Worm (Caenorhabditis elegans) whole organism, young adult: ENCODE results near the gene srr-10.
A peak's percentile ranks its signal among the peaks of the same experiment; 100 is the strongest.

Experiments
- B0019.2 ChIP-seq: fragments of 200-800 bp; sonication (Bioruptor generic); conservative IDR thresholded peaks from 2 replicates; pipeline ENCODE4 v1.3.6; 2022; ENCODE audit warnings: missing genetic modification reagents, missing genetic modification characterization, missing compliant biosample characterization
- B0035.1 ChIP-seq: sonication (generic microtip); optimal IDR thresholded peaks from 2 replicates; lab custom pipeline; 2016; ENCODE audit warnings: missing genetic modification characterization, mild to moderate bottlenecking, missing compliant biosample characterization, missing genotype, missing genetic modification reagents
- F57C9.4 ChIP-seq: sonication (generic microtip); optimal IDR thresholded peaks from 2 replicates; lab custom pipeline; 2017; ENCODE audit warnings: mild to moderate bottlenecking, missing genetic modification characterization, missing compliant biosample characterization
- K12H6.12 ChIP-seq: fragments of 200-800 bp; sonication (Bioruptor generic); optimal IDR thresholded peaks from 2 replicates; lab custom pipeline; 2018; ENCODE audit warnings: mild to moderate bottlenecking, missing genetic modification characterization, missing compliant biosample characterization
- T26A5.8 ChIP-seq: sonication (generic microtip); optimal IDR thresholded peaks from 2 replicates; lab custom pipeline; 2016; ENCODE audit warnings: missing genetic modification characterization, missing compliant biosample characterization
- Y53G8AR.9 ChIP-seq: fragments of 200-800 bp; sonication (Bioruptor generic); conservative IDR thresholded peaks from 2 replicates; pipeline ENCODE4 v1.3.6; 2022; ENCODE audit warnings: missing genetic modification reagents, missing genetic modification characterization, missing compliant biosample characterization
- Y79H2A.3 ChIP-seq: fragments of 200-800 bp; sonication (Bioruptor generic); conservative IDR thresholded peaks from 2 replicates; pipeline ENCODE4 v1.3.6; 2022; ENCODE audit warnings: missing genetic modification reagents, missing genetic modification characterization, missing compliant biosample characterization
- Y95B8A.8 ChIP-seq: fragments of 200-800 bp; sonication (Bioruptor generic); IDR thresholded peaks from 2 replicates; pipeline ENCODE4 v1.3.6; 2022; ENCODE audit warnings: missing genetic modification reagents, missing genetic modification characterization, missing compliant biosample characterization
- akir-1 ChIP-seq: fragments of 200-800 bp; sonication (Bioruptor generic); optimal IDR thresholded peaks from 2 replicates; lab custom pipeline; 2018; ENCODE audit warnings: mild to moderate bottlenecking, missing genetic modification characterization, moderate library complexity, missing compliant biosample characterization
- athp-1 ChIP-seq: sonication (generic microtip); optimal IDR thresholded peaks from 2 replicates; lab custom pipeline; 2017; ENCODE audit warnings: mild to moderate bottlenecking, missing genetic modification characterization, missing compliant biosample characterization
- attf-6 ChIP-seq: fragments of 200-800 bp; sonication (Bioruptor generic); IDR thresholded peaks from 2 replicates; pipeline ENCODE4 v1.3.6; 2022; ENCODE audit warnings: missing genetic modification reagents, missing genetic modification characterization, missing compliant biosample characterization
- bed-2 ChIP-seq: fragments of 200-800 bp; sonication (Bioruptor generic); IDR thresholded peaks from 2 replicates; pipeline ENCODE4 v1.3.6; 2022; ENCODE audit warnings: missing genetic modification reagents, missing genetic modification characterization, missing compliant biosample characterization
- cebp-2 ChIP-seq: fragments of 200-800 bp; sonication (Bioruptor generic); IDR thresholded peaks from 2 replicates; pipeline ENCODE4 v1.3.6; 2022; ENCODE audit warnings: missing genetic modification characterization, missing compliant biosample characterization
- ceh-58 ChIP-seq: fragments of 200-800 bp; sonication (Bioruptor generic); IDR thresholded peaks from 2 replicates; pipeline ENCODE4 v1.3.6; 2022; ENCODE audit warnings: missing genetic modification characterization, missing compliant biosample characterization
- ceh-79 ChIP-seq: sonication (generic microtip); optimal IDR thresholded peaks from 2 replicates; lab custom pipeline; 2017; ENCODE audit warnings: mild to moderate bottlenecking, missing genetic modification characterization, missing compliant biosample characterization
- ceh-91 ChIP-seq: fragments of 200-800 bp; sonication (Bioruptor generic); IDR thresholded peaks from 2 replicates; pipeline ENCODE4 v1.3.6; 2022; ENCODE audit warnings: missing genetic modification reagents, missing genetic modification characterization, missing compliant biosample characterization
- ekl-4 ChIP-seq: fragments of 200-800 bp; sonication (Bioruptor generic); IDR thresholded peaks from 2 replicates; pipeline ENCODE4 v1.3.6; 2022; ENCODE audit warnings: missing genetic modification reagents, missing genetic modification characterization, missing compliant biosample characterization
- hsf-1 ChIP-seq: fragments of 200-800 bp; sonication (Bioruptor generic); IDR thresholded peaks from 2 replicates; pipeline ENCODE4 v1.3.6; 2022; ENCODE audit warnings: missing genetic modification reagents, missing genetic modification characterization, missing compliant biosample characterization
- lin-35 ChIP-seq, 3 experiments: fragments of 150-350 bp in 2 of 3; sonication (generic microtip) in 1 of 3; optimal IDR thresholded peaks; 2 replicates each; lab custom pipeline; 2014 to 2018; ENCODE audit warnings: missing biosample characterization in 3 of 3, missing genetic modification characterization in 3 of 3, missing genetic modification reagents in 3 of 3
- lin-40 ChIP-seq: sonication (generic microtip); optimal IDR thresholded peaks from 2 replicates; lab custom pipeline; 2016; ENCODE audit warnings: missing genetic modification characterization, mild to moderate bottlenecking, missing compliant biosample characterization, missing genotype, missing genetic modification reagents
- lsl-1 ChIP-seq: fragments of 200-800 bp; sonication (Bioruptor generic); optimal IDR thresholded peaks from 2 replicates; lab custom pipeline; 2018; ENCODE audit warnings: mild to moderate bottlenecking, missing genetic modification characterization, moderate library complexity, missing compliant biosample characterization
- madf-6 ChIP-seq: fragments of 200-800 bp; sonication (Bioruptor generic); IDR thresholded peaks from 2 replicates; pipeline ENCODE4 v1.3.6; 2022; ENCODE audit warnings: missing genetic modification reagents, missing genetic modification characterization, missing compliant biosample characterization
- mel-28 ChIP-seq: sonication (generic microtip); optimal IDR thresholded peaks from 2 replicates; lab custom pipeline; 2016; ENCODE audit warnings: borderline replicate concordance, mild to moderate bottlenecking, missing genetic modification characterization, missing compliant biosample characterization
- mes-4 ChIP-seq: sonication (generic microtip); optimal IDR thresholded peaks from 2 replicates; lab custom pipeline; 2016; ENCODE audit warnings: missing genotype, missing genetic modification characterization, missing compliant biosample characterization
- nhr-120 ChIP-seq: fragments of 200-800 bp; sonication (Bioruptor generic); IDR thresholded peaks from 2 replicates; pipeline ENCODE4 v1.3.6; 2022; ENCODE audit warnings: missing genetic modification characterization, missing compliant biosample characterization
- nhr-80 ChIP-seq: sonication (generic microtip); optimal IDR thresholded peaks from 2 replicates; lab custom pipeline; 2016; ENCODE audit warnings: missing genetic modification characterization, missing compliant biosample characterization
- nhr-90 ChIP-seq: sonication (generic microtip); optimal IDR thresholded peaks from 2 replicates; lab custom pipeline; 2016; ENCODE audit warnings: missing genotype, mild to moderate bottlenecking, missing genetic modification characterization, missing compliant biosample characterization
- rpc-1 ChIP-seq, 2 experiments: fragments of 150-350 bp in 1 of 2; sonication (generic microtip) in 1 of 2; optimal IDR thresholded peaks; 2 replicates each; lab custom pipeline; 2014 to 2018; ENCODE audit warnings: missing biosample characterization in 1 of 2, missing genetic modification characterization in 1 of 2, missing genetic modification reagents in 1 of 2, missing genotype in 1 of 2
- snpc-1.1 ChIP-seq: sonication (generic microtip); optimal IDR thresholded peaks from 2 replicates; lab custom pipeline; 2017; ENCODE audit warnings: missing genetic modification characterization, mild to moderate bottlenecking, missing compliant biosample characterization, antibody characterized with exemption, moderate library complexity, missing genotype, missing genetic modification reagents; ENCODE audit not compliant: insufficient read depth
- sptf-2 ChIP-seq: fragments of 200-800 bp; sonication (Bioruptor generic); optimal IDR thresholded peaks from 2 replicates; lab custom pipeline; 2018; ENCODE audit warnings: mild to moderate bottlenecking, missing genetic modification characterization, missing compliant biosample characterization
- tlf-1 ChIP-seq: fragments of 200-800 bp; sonication (Bioruptor generic); optimal IDR thresholded peaks from 2 replicates; lab custom pipeline; 2018; ENCODE audit warnings: mild to moderate bottlenecking, missing genetic modification characterization, missing compliant biosample characterization
- unc-62 ChIP-seq: fragments of 150-350 bp; optimal IDR thresholded peaks from 2 replicates; lab custom pipeline; 2014; ENCODE audit warnings: missing biosample characterization, missing genetic modification reagents, missing genetic modification characterization
- zim-3 ChIP-seq: sonication (generic microtip); optimal IDR thresholded peaks from 2 replicates; lab custom pipeline; 2017; ENCODE audit warnings: mild to moderate bottlenecking, missing genetic modification characterization, moderate library complexity, missing compliant biosample characterization

Gene srr-10

DNA sequence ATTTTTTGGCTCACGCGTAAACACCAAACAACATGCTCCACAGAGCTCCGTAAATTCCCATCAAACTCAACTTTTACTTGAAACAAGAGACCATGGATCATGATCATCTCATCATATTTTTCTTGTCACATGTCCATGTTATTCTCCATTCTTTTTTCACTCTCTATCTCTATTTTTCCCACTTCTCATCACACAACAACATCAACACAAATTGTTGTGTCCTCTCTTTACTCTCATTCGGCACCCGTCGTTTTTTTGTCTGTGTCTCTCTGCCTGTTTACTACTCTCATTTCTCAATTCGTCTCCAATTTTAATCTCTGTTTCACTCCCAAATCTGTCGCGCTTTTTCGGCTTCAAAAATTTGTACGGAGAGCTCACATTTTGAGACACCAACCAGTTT lies 23.9 kb downstream of the srr-10 start (continued):
- TF ChIP-seq cebp-2 (GFP tag; lab: Robert Waterston, UW) (no peak), bed-2 (GFP tag; lab: Robert Waterston, UW) (no peak), mes-4 (tag; lab: Kevin White, UChicago) (no peak), madf-6 (GFP tag; lab: Robert Waterston, UW) (no peak), T26A5.8 (tag; lab: Kevin White, UChicago) (no peak), tlf-1 (GFP tag; lab: Kevin White, UChicago) (no peak), lin-40 (tag; lab: Kevin White, UChicago) (peak; percentile 33), mel-28 (no peak), hsf-1 (GFP tag; lab: Robert Waterston, UW) (no peak), Y79H2A.3 (no peak), B0035.1 (no peak), snpc-1.1 (tag; lab: Kevin White, UChicago) (no peak), unc-62 (GFP tag; lab: Kevin White, UChicago) (no peak), B0019.2 (GFP tag; lab: Robert Waterston, UW) (no peak), akir-1 (GFP tag; lab: Kevin White, UChicago) (no peak), zim-3 (tag; lab: Kevin White, UChicago) (no peak), ceh-79 (no peak), rpc-1 (optimal IDR thresholded peaks at IDR 0.05; lab: Kevin White, UChicago) (no peak), rpc-1 (tag; optimal IDR thresholded peaks at IDR 0.05; lab: Kevin White, UChicago) (no peak), F57C9.4 (tag; lab: Kevin White, UChicago) (no peak), ekl-4 (GFP tag; lab: Robert Waterston, UW) (no peak), lsl-1 (no peak), nhr-90 (tag; lab: Kevin White, UChicago) (no peak), ceh-58 (GFP tag; lab: Robert Waterston, UW) (no peak), ceh-91 (GFP tag; lab: Robert Waterston, UW) (no peak), lin-35 (GFP tag; optimal IDR thresholded peaks at IDR 0.05; lab: Kevin White, UChicago) (peak in 1 of 3 experiments; percentile 5)

DNA sequence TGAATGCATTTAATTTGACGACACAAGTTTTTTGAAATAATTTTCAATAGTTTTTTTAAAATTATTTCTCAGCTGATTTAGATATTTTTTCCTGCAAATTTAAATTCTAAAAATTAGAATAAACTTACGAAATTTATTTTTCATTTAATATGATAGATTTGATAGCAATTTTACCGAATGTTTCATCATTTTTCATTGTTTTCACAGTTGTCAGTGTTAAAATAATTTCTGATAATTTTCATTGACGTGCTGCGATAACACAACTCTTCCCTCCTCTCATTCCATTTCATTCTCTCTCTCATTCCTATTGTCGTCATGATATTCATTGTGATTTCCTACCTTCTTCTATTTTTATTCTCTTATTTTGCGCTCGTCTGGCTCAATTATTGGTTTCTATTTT lies 24.8 kb downstream of the srr-10 start, which contains the start of gene hint-3:
Gene hint-3, plus strand, starts transcription at position 301 of the 400 bp plus-strand sequence.
- TF ChIP-seq nhr-80 (tag; lab: Kevin White, UChicago) (peak; percentile 28), nhr-120 (no peak)

DNA sequence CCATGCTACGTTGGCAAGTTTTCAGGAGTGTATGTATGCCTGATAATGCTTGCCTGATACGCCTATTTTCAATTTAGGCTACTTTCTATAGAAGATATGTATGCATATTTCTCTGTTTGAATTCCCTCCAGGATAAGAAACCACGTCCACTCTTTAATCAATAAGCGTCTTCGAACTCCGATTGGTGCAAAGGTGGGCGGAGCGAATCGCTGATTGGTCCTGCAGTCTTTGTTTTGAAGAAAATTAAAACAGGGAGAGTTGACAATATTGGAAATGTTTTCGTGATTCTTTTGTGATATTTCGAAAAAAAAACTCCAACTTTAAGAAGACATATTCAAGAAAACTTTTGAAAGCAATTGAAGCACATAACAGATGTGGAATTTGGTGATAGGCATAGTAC lies 26.5 kb downstream of the srr-10 start:
- 0 out of 2 replicates have a peak, but pooled peaks have one; percentile 1 for TF ChIP-seq Y53G8AR.9 (GFP tag; lab: Robert Waterston, UW)
- no peak for TF ChIP-seq ekl-4 (GFP tag; lab: Robert Waterston, UW)

DNA sequence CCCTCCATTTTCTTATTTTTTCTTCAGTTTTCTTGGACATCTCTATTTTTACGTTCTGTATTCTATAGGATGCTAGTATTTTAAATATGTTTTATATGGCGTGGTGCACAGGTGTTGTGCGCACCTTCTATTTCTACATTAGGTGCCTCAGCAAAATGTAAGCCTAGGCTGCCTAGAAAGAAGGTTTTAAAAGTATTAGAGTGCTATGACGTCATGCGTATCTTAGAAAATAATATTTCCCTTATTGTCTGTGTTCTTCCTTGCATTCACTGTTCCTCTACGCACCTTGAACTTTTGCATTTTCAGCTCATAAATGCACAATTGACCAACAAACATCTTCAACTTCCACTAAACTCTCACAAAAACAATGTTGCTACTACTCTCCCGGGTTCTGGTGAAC lies 35.5 kb downstream of the srr-10 start, which contains the start of gene frpr-3:
Gene frpr-3, plus strand, starts transcription at position 301 of the 400 bp plus-strand sequence.
- no peak for TF ChIP-seq sptf-2 (GFP tag; lab: Kevin White, UChicago)
- TF ChIP-seq K12H6.12 (tag; lab: Kevin White, UChicago), result no peak
- TF ChIP-seq zim-3 (tag; lab: Kevin White, UChicago), result no peak
- no peak for TF ChIP-seq Y95B8A.8 (GFP tag; lab: Robert Waterston, UW)
- no peak for TF ChIP-seq B0035.1
- TF ChIP-seq athp-1 (tag; lab: Kevin White, UChicago), result no peak
- TF ChIP-seq attf-6 (GFP tag; lab: Robert Waterston, UW), result no peak
